Fruit fly (Drosophila melanogaster) whole organism: Measurements from ENCODE around the gene zye.

Experiments used
- CG8478 ChIP-seq: fragments of >200 bp; optimal IDR thresholded peaks from 2 replicates; lab custom pipeline; 2018; ENCODE audit warnings: inconsistent platforms
- Dll ChIP-seq: fragments of >200 bp; optimal IDR thresholded peaks from 2 replicates; lab custom pipeline; 2017
- EcR ChIP-seq, 2 experiments: fragments of >200 bp; optimal IDR thresholded peaks; 2 replicates each; lab custom pipeline; 2017; ENCODE audit warnings: missing biosample characterization in 2 of 2, missing genetic modification characterization in 2 of 2, missing genetic modification reagents in 2 of 2
- pan ChIP-seq: fragments of >200 bp; optimal IDR thresholded peaks from 2 replicates; lab custom pipeline; 2017
- psq ChIP-seq: fragments of >200 bp; optimal IDR thresholded peaks from 2 replicates; lab custom pipeline; 2017
- usp ChIP-seq: fragments of >200 bp; optimal IDR thresholded peaks from 2 replicates; lab custom pipeline; 2017; ENCODE audit warnings: missing biosample characterization, missing genetic modification characterization, mixed read lengths

Gene zye

dm6 chr3L:20430182-20430581 lies 16.8 kb downstream of the zye start, which contains the start of gene CG5262:
TSS of gene CG5262 (minus strand) at chr3L:20430475.
- TF ChIP-seq psq (lab: Kevin White, UChicago) (no peak), CG8478 (lab: Kevin White, UChicago) (no peak), EcR (GFP tag; optimal IDR thresholded peaks at IDR 0.05; lab: Kevin White, UChicago) (no peak), Dll (no peak), usp (GFP tag; lab: Kevin White, UChicago) (no peak), pan (lab: Kevin White, UChicago) (no peak)

dm6 chr3L:20431619-20432018 lies 18.2 kb downstream of the zye start:
- no peak for TF ChIP-seq EcR (GFP tag; optimal IDR thresholded peaks at IDR 0.05; lab: Kevin White, UChicago)
- TF ChIP-seq usp (GFP tag; lab: Kevin White, UChicago), result no peak
- TF ChIP-seq Dll, result no peak
- TF ChIP-seq CG8478 (lab: Kevin White, UChicago), result no peak
- no peak for TF ChIP-seq psq (lab: Kevin White, UChicago)
- no peak for TF ChIP-seq pan (lab: Kevin White, UChicago)

dm6 chr3L:20432297-20432696 lies 18.9 kb downstream of the zye start, which contains the start of the genes Las and Psn:
TSS of gene Las (minus strand) at chr3L:20432361.
TSS of gene Psn (plus strand) at chr3L:20432468.
- no peak for TF ChIP-seq usp (GFP tag; lab: Kevin White, UChicago)
- no peak for TF ChIP-seq psq (lab: Kevin White, UChicago)
- TF ChIP-seq EcR (GFP tag; optimal IDR thresholded peaks at IDR 0.05; lab: Kevin White, UChicago), result no peak
- TF ChIP-seq CG8478 (lab: Kevin White, UChicago), result no peak
- TF ChIP-seq pan (lab: Kevin White, UChicago), result no peak
- TF ChIP-seq Dll, result no peak

- TF ChIP-seq CG8478 (lab: Kevin White, UChicago) (no peak), pan (lab: Kevin White, UChicago) (no peak), Dll (no peak), EcR (GFP tag; optimal IDR thresholded peaks at IDR 0.05; lab: Kevin White, UChicago) (no peak)
Measured at dm6 chr3L:20436069-20436468, 22.7 kb downstream of the zye start, which contains the start of the genes mRpL15 and CtIP. TSS of gene mRpL15 (minus strand) at chr3L:20436209. TSS of gene CtIP (plus strand) at chr3L:20436250.

- no peak for TF ChIP-seq EcR (GFP tag; optimal IDR thresholded peaks at IDR 0.05; lab: Kevin White, UChicago)
- no peak for TF ChIP-seq CG8478 (lab: Kevin White, UChicago)
- no peak for TF ChIP-seq Dll
- no peak for TF ChIP-seq usp (GFP tag; lab: Kevin White, UChicago)
- no peak for TF ChIP-seq psq (lab: Kevin White, UChicago)
- no peak for TF ChIP-seq pan (lab: Kevin White, UChicago)
Measured at dm6 chr3L:20439772-20440171, 26.4 kb downstream of the zye start, which contains the start of gene Hpd. TSS of gene Hpd (minus strand) at chr3L:20439872.

dm6 chr3L:20440902-20441429 lies 27.6 kb downstream of the zye start:
- TF ChIP-seq psq (lab: Kevin White, UChicago) (no peak), Dll (no peak), EcR (GFP tag; optimal IDR thresholded peaks at IDR 0.05; lab: Kevin White, UChicago) (no peak), CG8478 (lab: Kevin White, UChicago) (no peak), pan (lab: Kevin White, UChicago) (no peak), usp (GFP tag; lab: Kevin White, UChicago) (no peak)

- TF ChIP-seq psq (lab: Kevin White, UChicago) (no peak), usp (GFP tag; lab: Kevin White, UChicago) (no peak), Dll (no peak), pan (lab: Kevin White, UChicago) (no peak), EcR (GFP tag; optimal IDR thresholded peaks at IDR 0.05; lab: Kevin White, UChicago) (no peak), CG8478 (lab: Kevin White, UChicago) (no peak)
Measured at dm6 chr3L:20441632-20442469, 28.4 kb downstream of the zye start, which contains the start of gene CG5910. TSS of gene CG5910 (plus strand) at chr3L:20442419.

- no peak for TF ChIP-seq CG8478 (lab: Kevin White, UChicago)
Measured at dm6 chr3L:20442674-20443313, 29.4 kb downstream of the zye start.

- no peak for TF ChIP-seq Dll
- no peak for TF ChIP-seq psq (lab: Kevin White, UChicago)
- TF ChIP-seq usp (GFP tag; lab: Kevin White, UChicago), result no peak
- no peak for TF ChIP-seq pan (lab: Kevin White, UChicago)
- no peak for TF ChIP-seq EcR (GFP tag; optimal IDR thresholded peaks at IDR 0.05; lab: Kevin White, UChicago)
- no peak for TF ChIP-seq CG8478 (lab: Kevin White, UChicago)
Measured at dm6 chr3L:20444815-20445519, 31.6 kb downstream of the zye start.

- TF ChIP-seq EcR (GFP tag; optimal IDR thresholded peaks at IDR 0.05; lab: Kevin White, UChicago), result no peak
- no peak for TF ChIP-seq CG8478 (lab: Kevin White, UChicago)
- no peak for TF ChIP-seq Dll
- TF ChIP-seq pan (lab: Kevin White, UChicago), result no peak
- no peak for TF ChIP-seq usp (GFP tag; lab: Kevin White, UChicago)
- no peak for TF ChIP-seq psq (lab: Kevin White, UChicago)
Measured at dm6 chr3L:20446030-20446429, 32.6 kb downstream of the zye start.

dm6 chr3L:20447337-20447736 lies 33.9 kb downstream of the zye start:
- TF ChIP-seq pan (lab: Kevin White, UChicago) (no peak), usp (GFP tag; lab: Kevin White, UChicago) (no peak), Dll (no peak), EcR (GFP tag; optimal IDR thresholded peaks at IDR 0.05; lab: Kevin White, UChicago) (no peak), psq (lab: Kevin White, UChicago) (no peak), CG8478 (lab: Kevin White, UChicago) (no peak)
